Fruit fly (Drosophila melanogaster) whole organism, embryonic: ENCODE results near the gene CG7601.

Experiments used
- Atf3 ChIP-seq: fragments of 200-800 bp; sonication (Bioruptor generic); optimal IDR thresholded peaks from 3 replicates; lab custom pipeline; 2016; ENCODE audit warnings: missing biosample characterization, missing genetic modification characterization
- Bteb2 ChIP-seq: fragments of 200-800 bp; sonication (Bioruptor generic); optimal IDR thresholded peaks from 2 replicates; lab custom pipeline; 2016; ENCODE audit warnings: missing biosample characterization, missing genetic modification characterization
- CG10366 ChIP-seq: fragments of 200-800 bp; sonication (Bioruptor generic); IDR thresholded peaks from 2 replicates; pipeline ENCODE4 v1.3.6; 2022; ENCODE audit warnings: missing biosample characterization, missing genetic modification characterization
- CG10431 ChIP-seq: fragments of 200-800 bp; sonication (Bioruptor generic); optimal IDR thresholded peaks from 3 replicates; lab custom pipeline; 2018; ENCODE audit warnings: missing biosample characterization, mild to moderate bottlenecking, missing genetic modification characterization
- CG10543 ChIP-seq: fragments of 200-800 bp; sonication (Bioruptor generic); optimal IDR thresholded peaks from 3 replicates; lab custom pipeline; 2017; ENCODE audit warnings: missing biosample characterization, mild to moderate bottlenecking, missing genetic modification characterization, moderate library complexity
- CG10565 ChIP-seq: fragments of 200-800 bp; sonication (Bioruptor generic); optimal IDR thresholded peaks from 3 replicates; lab custom pipeline; 2016; ENCODE audit warnings: missing biosample characterization, mild to moderate bottlenecking, missing genetic modification characterization
- CG10654 ChIP-seq: fragments of 200-800 bp; sonication (Bioruptor generic); optimal IDR thresholded peaks from 2 replicates; lab custom pipeline; 2016; ENCODE audit warnings: missing biosample characterization, missing genetic modification characterization
- CG13296 ChIP-seq: fragments of 200-800 bp; sonication (Bioruptor generic); optimal IDR thresholded peaks from 3 replicates; lab custom pipeline; 2018; ENCODE audit warnings: missing biosample characterization, mild to moderate bottlenecking, missing genetic modification characterization
- CG14667 ChIP-seq: fragments of 200-800 bp; sonication (Bioruptor generic); IDR thresholded peaks from 2 replicates; pipeline ENCODE4 v1.3.6; 2022; ENCODE audit warnings: missing biosample characterization, missing genetic modification characterization
- CG15269 ChIP-seq: fragments of 200-800 bp; sonication (Bioruptor generic); optimal IDR thresholded peaks from 2 replicates; lab custom pipeline; 2018; ENCODE audit warnings: missing biosample characterization, mild to moderate bottlenecking, missing genetic modification characterization, moderate library complexity
- CG18476 ChIP-seq: fragments of 200-800 bp; sonication (Bioruptor generic); optimal IDR thresholded peaks from 2 replicates; lab custom pipeline; 2016; ENCODE audit warnings: missing biosample characterization, mild to moderate bottlenecking, missing genetic modification characterization
- CG3163 ChIP-seq: fragments of 200-800 bp; sonication (Bioruptor generic); optimal IDR thresholded peaks from 3 replicates; lab custom pipeline; 2016; ENCODE audit warnings: missing biosample characterization, missing genetic modification characterization
- CG33213 ChIP-seq: fragments of 200-800 bp; sonication (Bioruptor generic); optimal IDR thresholded peaks from 3 replicates; lab custom pipeline; 2016; ENCODE audit warnings: missing biosample characterization, missing genetic modification characterization
- CG3995 ChIP-seq: fragments of 200-800 bp; sonication (Bioruptor generic); optimal IDR thresholded peaks from 3 replicates; lab custom pipeline; 2016; ENCODE audit warnings: missing biosample characterization, missing genetic modification characterization
- CG4424 ChIP-seq: fragments of 200-800 bp; sonication (Bioruptor generic); optimal IDR thresholded peaks from 3 replicates; lab custom pipeline; 2016; ENCODE audit warnings: missing biosample characterization, missing genetic modification characterization
- CG4617 ChIP-seq: fragments of 200-800 bp; sonication (Bioruptor generic); optimal IDR thresholded peaks from 3 replicates; lab custom pipeline; 2016; ENCODE audit warnings: missing biosample characterization, missing genetic modification characterization, borderline replicate concordance
- CG4820 ChIP-seq: fragments of 200-800 bp; sonication (Bioruptor generic); optimal IDR thresholded peaks from 3 replicates; lab custom pipeline; 2016; ENCODE audit warnings: missing biosample characterization, missing genetic modification characterization
- CG6683 ChIP-seq: fragments of 200-800 bp; sonication (Bioruptor generic); optimal IDR thresholded peaks from 2 replicates; lab custom pipeline; 2017; ENCODE audit warnings: missing biosample characterization, mild to moderate bottlenecking, missing genetic modification characterization, missing genetic modification reagents
- CG7271 ChIP-seq: fragments of 200-800 bp; sonication (Bioruptor generic); optimal IDR thresholded peaks from 2 replicates; lab custom pipeline; 2018; ENCODE audit warnings: missing biosample characterization, mild to moderate bottlenecking, missing genetic modification characterization, moderate library complexity
- CG7556 ChIP-seq: fragments of 200-800 bp; sonication (Bioruptor generic); optimal IDR thresholded peaks from 2 replicates; lab custom pipeline; 2017; ENCODE audit warnings: missing biosample characterization, mild to moderate bottlenecking, missing genetic modification characterization
- CG8089 ChIP-seq: fragments of 200-800 bp; sonication (Bioruptor generic); optimal IDR thresholded peaks from 3 replicates; lab custom pipeline; 2016; ENCODE audit warnings: missing biosample characterization, missing genetic modification characterization
- CG8359 ChIP-seq: fragments of 200-800 bp; sonication (Bioruptor generic); optimal IDR thresholded peaks from 2 replicates; lab custom pipeline; 2017; ENCODE audit warnings: missing biosample characterization, mild to moderate bottlenecking, missing genetic modification characterization, borderline replicate concordance
- Dad ChIP-seq: fragments of 200-800 bp; sonication (Bioruptor generic); optimal IDR thresholded peaks from 3 replicates; lab custom pipeline; 2016; ENCODE audit warnings: missing biosample characterization, missing genetic modification characterization
- GATAe ChIP-seq: fragments of 200-800 bp; sonication (Bioruptor generic); conservative IDR thresholded peaks from 2 replicates; pipeline ENCODE4 v1.3.6; 2022; ENCODE audit warnings: missing biosample characterization, missing genetic modification characterization
- H2.0 ChIP-seq: fragments of 200-800 bp; sonication (Bioruptor generic); IDR thresholded peaks from 2 replicates; pipeline ENCODE4 v1.3.6; 2022; ENCODE audit warnings: missing biosample characterization, missing genetic modification characterization
- MESR4 ChIP-seq: fragments of 200-800 bp; sonication (Bioruptor generic); optimal IDR thresholded peaks from 2 replicates; lab custom pipeline; 2018; ENCODE audit warnings: missing biosample characterization, mild to moderate bottlenecking, missing genetic modification characterization, moderate library complexity
- NC2β ChIP-seq: fragments of 200-800 bp; sonication (Bioruptor generic); optimal IDR thresholded peaks from 2 replicates; lab custom pipeline; 2016; ENCODE audit warnings: missing biosample characterization, missing genetic modification characterization
- NFAT ChIP-seq: fragments of 200-800 bp; sonication (Bioruptor generic); IDR thresholded peaks from 2 replicates; pipeline ENCODE4 v1.3.6; 2022; ENCODE audit warnings: missing biosample characterization, missing genetic modification characterization
- Ptx1 ChIP-seq: fragments of 200-800 bp; sonication (Bioruptor generic); IDR thresholded peaks from 2 replicates; pipeline ENCODE4 v1.3.6; 2022; ENCODE audit warnings: missing biosample characterization, missing genetic modification characterization
- Rx ChIP-seq: fragments of 200-800 bp; sonication (Bioruptor generic); IDR thresholded peaks from 2 replicates; pipeline ENCODE4 v1.3.6; 2022; ENCODE audit warnings: missing biosample characterization, missing genetic modification characterization
- Xrp1 ChIP-seq: fragments of 200-800 bp; sonication (Bioruptor generic); IDR thresholded peaks from 2 replicates; pipeline ENCODE4 v1.3.6; 2022; ENCODE audit warnings: missing biosample characterization, missing genetic modification characterization
- al ChIP-seq: fragments of 200-800 bp; sonication (Bioruptor generic); IDR thresholded peaks from 2 replicates; pipeline ENCODE4 v1.3.6; 2022; ENCODE audit warnings: missing biosample characterization, missing genetic modification characterization
- bsh ChIP-seq, 2 experiments: fragments of 200-800 bp; sonication (Bioruptor generic); optimal IDR thresholded peaks; 2 replicates each; lab custom pipeline; 2017 to 2018; ENCODE audit warnings: mild to moderate bottlenecking in 2 of 2, missing biosample characterization in 2 of 2, missing genetic modification characterization in 2 of 2, moderate library complexity in 1 of 2
- btn ChIP-seq: fragments of 200-800 bp; sonication (Bioruptor generic); optimal IDR thresholded peaks from 2 replicates; lab custom pipeline; 2016; ENCODE audit warnings: missing biosample characterization, missing genetic modification characterization
- ci ChIP-seq: fragments of 200-800 bp; sonication (Bioruptor generic); IDR thresholded peaks from 3 replicates; pipeline ENCODE4 v1.3.6; 2022; ENCODE audit warnings: missing biosample characterization, missing genetic modification characterization
- crc ChIP-seq: fragments of 200-800 bp; sonication (Bioruptor generic); optimal IDR thresholded peaks from 2 replicates; lab custom pipeline; 2016; ENCODE audit warnings: missing biosample characterization, missing genetic modification characterization
- croc ChIP-seq: fragments of 200-800 bp; sonication (Bioruptor generic); conservative IDR thresholded peaks from 3 replicates; pipeline ENCODE4 v1.3.6; 2022; ENCODE audit warnings: missing biosample characterization, missing genetic modification characterization
- cwo ChIP-seq: fragments of 200-800 bp; sonication (Bioruptor generic); optimal IDR thresholded peaks from 3 replicates; lab custom pipeline; 2017; ENCODE audit warnings: missing biosample characterization, missing genetic modification characterization, mild to moderate bottlenecking, moderate library complexity, missing genetic modification reagents
- danr ChIP-seq: fragments of 200-800 bp; sonication (Bioruptor generic); IDR thresholded peaks from 2 replicates; pipeline ENCODE4 v1.3.6; 2022; ENCODE audit warnings: missing biosample characterization, missing genetic modification characterization
- dmrt11E ChIP-seq: fragments of 200-800 bp; sonication (Bioruptor generic); optimal IDR thresholded peaks from 3 replicates; lab custom pipeline; 2018; ENCODE audit warnings: missing biosample characterization, mild to moderate bottlenecking, missing genetic modification characterization, moderate library complexity
- gce ChIP-seq: fragments of 200-800 bp; sonication (Bioruptor generic); IDR thresholded peaks from 3 replicates; pipeline ENCODE4 v1.3.6; 2022; ENCODE audit warnings: missing biosample characterization, missing genetic modification characterization
- kah ChIP-seq: fragments of 200-800 bp; sonication (Bioruptor generic); optimal IDR thresholded peaks from 2 replicates; lab custom pipeline; 2018; ENCODE audit warnings: missing biosample characterization, mild to moderate bottlenecking, missing genetic modification characterization
- lilli ChIP-seq: fragments of 200-800 bp; sonication (Bioruptor generic); optimal IDR thresholded peaks from 3 replicates; lab custom pipeline; 2016; ENCODE audit warnings: missing biosample characterization, missing genetic modification characterization
- nau ChIP-seq: fragments of 200-800 bp; sonication (Bioruptor generic); optimal IDR thresholded peaks from 3 replicates; lab custom pipeline; 2017; ENCODE audit warnings: missing biosample characterization, mild to moderate bottlenecking, missing genetic modification characterization, missing genetic modification reagents
- nerfin-2 ChIP-seq: fragments of 200-800 bp; sonication (Bioruptor generic); IDR thresholded peaks from 2 replicates; pipeline ENCODE4 v1.3.6; 2022; ENCODE audit warnings: missing biosample characterization, missing genetic modification characterization; ENCODE audit not compliant: partially characterized antibody
- repo ChIP-seq: fragments of 200-800 bp; sonication (Bioruptor generic); optimal IDR thresholded peaks from 2 replicates; lab custom pipeline; 2016; ENCODE audit warnings: missing biosample characterization, missing genetic modification characterization
- salm ChIP-seq: fragments of 200-800 bp; sonication (Bioruptor generic); optimal IDR thresholded peaks from 2 replicates; lab custom pipeline; 2018; ENCODE audit warnings: missing biosample characterization, mild to moderate bottlenecking, missing genetic modification characterization
- sc ChIP-seq, 3 experiments: fragments of >200 bp in 2 of 3; fragments of 200-800 bp in 1 of 3; sonication (Bioruptor generic) in 1 of 3; optimal IDR thresholded peaks; 2 replicates in 2 of 3; 3 replicates in 1 of 3; lab custom pipeline; 2017; ENCODE audit warnings: mild to moderate bottlenecking in 1 of 3, missing biosample characterization in 1 of 3, missing genetic modification characterization in 1 of 3, missing genetic modification reagents in 1 of 3
- unc-4 ChIP-seq: fragments of 200-800 bp; sonication (Bioruptor generic); IDR thresholded peaks from 2 replicates; pipeline ENCODE4 v1.3.6; 2022; ENCODE audit warnings: missing biosample characterization, missing genetic modification characterization; ENCODE audit not compliant: partially characterized antibody
- yki ChIP-seq: fragments of >200 bp; optimal IDR thresholded peaks from 3 replicates; lab custom pipeline; 2018
- zfh1 ChIP-seq: fragments of 200-800 bp; sonication (Bioruptor generic); IDR thresholded peaks from 3 replicates; pipeline ENCODE4 v1.3.6; 2022; ENCODE audit warnings: missing biosample characterization, missing genetic modification characterization

Gene CG7601

DNA sequence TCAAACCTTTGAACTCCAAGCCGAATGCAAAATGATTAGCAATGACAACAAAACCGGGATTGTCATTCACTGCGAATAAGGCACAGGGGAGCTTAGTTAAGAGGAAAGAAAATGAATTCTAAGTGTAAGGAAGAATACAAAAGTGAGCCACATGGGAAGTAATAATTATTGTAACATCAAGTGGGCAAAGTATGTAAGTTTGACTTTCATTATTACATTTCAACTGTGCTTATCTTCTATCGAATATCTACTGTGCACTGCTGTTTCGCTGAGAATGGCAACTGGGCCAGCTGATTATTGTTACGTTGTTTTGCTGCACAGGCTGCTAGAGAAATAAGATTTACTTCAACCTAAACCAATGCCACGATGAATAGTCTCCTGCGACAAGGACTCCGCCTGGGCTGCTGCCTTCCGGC, at the start of gene CG7601, which contains the start of gene CIA30 (continued):
- TF ChIP-seq CG13296 (GFP tag; lab: Kevin White, UChicago) (peak; percentile 97), CG10431 (GFP tag; lab: Kevin White, UChicago) (no peak), CG8359 (GFP tag; lab: Kevin White, UChicago) (peak; percentile 89), H2.0 (GFP tag; lab: Robert Waterston, UW) (peak; percentile 100), nerfin-2 (GFP tag; lab: Robert Waterston, UW) (no peak), GATAe (GFP tag; lab: Robert Waterston, UW) (peak; percentile 100), CG10565 (GFP tag; lab: Kevin White, UChicago) (peak; percentile 96), CG33213 (GFP tag; lab: Kevin White, UChicago) (peak; percentile 99), yki (lab: Kevin White, UChicago) (no peak), dmrt11E (tag; lab: Kevin White, UChicago) (peak; percentile 95), kah (GFP tag; lab: Kevin White, UChicago) (peak; percentile 92), cwo (peak; percentile 97), CG4424 (GFP tag; lab: Kevin White, UChicago) (peak; percentile 99), Rx (GFP tag; lab: Robert Waterston, UW) (peak; percentile 100), sc (optimal IDR thresholded peaks at IDR 0.05; lab: Kevin White, UChicago) (no peak), sc (GFP tag; optimal IDR thresholded peaks at IDR 0.05; lab: Kevin White, UChicago) (peak; percentile 91), nau (GFP tag; lab: Kevin White, UChicago) (no peak), bsh (GFP tag; optimal IDR thresholded peaks at IDR 0.05; lab: Kevin White, UChicago) (peak; percentile 91 to 96), NFAT (GFP tag; lab: Robert Waterston, UW) (peak; percentile 100), repo (GFP tag; lab: Kevin White, UChicago) (peak; percentile 99), ci (GFP tag; lab: Robert Waterston, UW) (peak; percentile 100), croc (peak; percentile 100), CG7271 (peak; percentile 96), Dad (GFP tag; lab: Kevin White, UChicago) (peak; percentile 98), gce (GFP tag; lab: Robert Waterston, UW) (peak; percentile 100), zfh1 (GFP tag; lab: Robert Waterston, UW) (peak; percentile 100), crc (GFP tag; lab: Kevin White, UChicago) (peak; percentile 99), unc-4 (GFP tag; lab: Robert Waterston, UW) (peak; percentile 35; the same call in 1 of the 2 replicates), CG10366 (GFP tag; lab: Robert Waterston, UW) (peak; percentile 100), CG4820 (GFP tag; lab: Kevin White, UChicago) (peak; percentile 98), CG3163 (GFP tag; lab: Kevin White, UChicago) (peak; percentile 91), CG10654 (peak; percentile 99), CG8089 (GFP tag; lab: Kevin White, UChicago) (peak; percentile 95), CG15269 (peak; percentile 97), CG4617 (GFP tag; lab: Kevin White, UChicago) (peak; percentile 97), Ptx1 (peak; percentile 100), CG3995 (GFP tag; lab: Kevin White, UChicago) (peak; percentile 86), CG10543 (peak; percentile 98), CG14667 (GFP tag; lab: Robert Waterston, UW) (peak; percentile 100), CG7556 (GFP tag; lab: Kevin White, UChicago) (peak; percentile 96), al (GFP tag; lab: Robert Waterston, UW) (peak; percentile 100), salm (tag; lab: Kevin White, UChicago) (peak; percentile 93), CG18476 (GFP tag; lab: Kevin White, UChicago) (peak; percentile 97), lilli (GFP tag; lab: Kevin White, UChicago) (peak; percentile 99), CG6683 (GFP tag; lab: Kevin White, UChicago) (peak; percentile 93), danr (GFP tag; lab: Robert Waterston, UW) (peak; percentile 100), Bteb2 (peak; percentile 97), NC2β (peak; percentile 96), Atf3 (peak; percentile 97), btn (GFP tag; lab: Kevin White, UChicago) (peak; percentile 99), Xrp1 (peak; percentile 100), MESR4 (GFP tag; lab: Kevin White, UChicago) (peak; percentile 55)
